Worm (Caenorhabditis elegans) whole organism, young adult: ENCODE measurements around the gene srw-87.
A peak's percentile ranks its signal among the peaks of the same experiment; 100 is the strongest.

Experiments
- B0019.2 ChIP-seq: fragments of 200-800 bp; sonication (Bioruptor generic); conservative IDR thresholded peaks from 2 replicates; pipeline ENCODE4 v1.3.6; 2022; ENCODE audit warnings: missing genetic modification reagents, missing genetic modification characterization, missing compliant biosample characterization
- F39B2.1 ChIP-seq: fragments of 200-800 bp; sonication (Bioruptor generic); IDR thresholded peaks from 2 replicates; pipeline ENCODE4 v1.3.6; 2022; ENCODE audit warnings: missing genetic modification reagents, missing genetic modification characterization, missing compliant biosample characterization
- F57A8.1 ChIP-seq: fragments of 200-800 bp; sonication (Bioruptor generic); optimal IDR thresholded peaks from 2 replicates; lab custom pipeline; 2018; ENCODE audit warnings: mild to moderate bottlenecking, missing genetic modification characterization, moderate library complexity, missing compliant biosample characterization
- F57C9.4 ChIP-seq: sonication (generic microtip); optimal IDR thresholded peaks from 2 replicates; lab custom pipeline; 2017; ENCODE audit warnings: mild to moderate bottlenecking, missing genetic modification characterization, missing compliant biosample characterization
- K12H6.12 ChIP-seq: fragments of 200-800 bp; sonication (Bioruptor generic); optimal IDR thresholded peaks from 2 replicates; lab custom pipeline; 2018; ENCODE audit warnings: mild to moderate bottlenecking, missing genetic modification characterization, missing compliant biosample characterization
- Y53F4B.3 ChIP-seq: fragments of 200-800 bp; sonication (Bioruptor generic); IDR thresholded peaks from 2 replicates; pipeline ENCODE4 v1.3.6; 2022; ENCODE audit warnings: missing genetic modification reagents, missing genetic modification characterization, missing compliant biosample characterization
- Y53G8AR.9 ChIP-seq: fragments of 200-800 bp; sonication (Bioruptor generic); conservative IDR thresholded peaks from 2 replicates; pipeline ENCODE4 v1.3.6; 2022; ENCODE audit warnings: missing genetic modification reagents, missing genetic modification characterization, missing compliant biosample characterization
- Y56A3A.18 ChIP-seq: fragments of 200-800 bp; sonication (Bioruptor generic); IDR thresholded peaks from 2 replicates; pipeline ENCODE4 v1.3.6; 2022; ENCODE audit warnings: missing genetic modification reagents, missing genetic modification characterization, missing compliant biosample characterization
- atf-7 ChIP-seq: sonication (generic microtip); optimal IDR thresholded peaks from 2 replicates; lab custom pipeline; 2017; ENCODE audit warnings: mild to moderate bottlenecking, missing genetic modification characterization, missing compliant biosample characterization
- attf-6 ChIP-seq: fragments of 200-800 bp; sonication (Bioruptor generic); IDR thresholded peaks from 2 replicates; pipeline ENCODE4 v1.3.6; 2022; ENCODE audit warnings: missing genetic modification reagents, missing genetic modification characterization, missing compliant biosample characterization
- bed-2 ChIP-seq: fragments of 200-800 bp; sonication (Bioruptor generic); IDR thresholded peaks from 2 replicates; pipeline ENCODE4 v1.3.6; 2022; ENCODE audit warnings: missing genetic modification reagents, missing genetic modification characterization, missing compliant biosample characterization
- ceh-40 ChIP-seq: fragments of 200-800 bp; sonication (Bioruptor generic); IDR thresholded peaks from 2 replicates; pipeline ENCODE4 v1.3.6; 2022; ENCODE audit warnings: missing genetic modification characterization, missing compliant biosample characterization
- ceh-58 ChIP-seq: fragments of 200-800 bp; sonication (Bioruptor generic); IDR thresholded peaks from 2 replicates; pipeline ENCODE4 v1.3.6; 2022; ENCODE audit warnings: missing genetic modification characterization, missing compliant biosample characterization
- die-1 ChIP-seq: sonication (generic microtip); optimal IDR thresholded peaks from 2 replicates; lab custom pipeline; 2016; ENCODE audit warnings: missing genotype, mild to moderate bottlenecking, missing genetic modification characterization, missing compliant biosample characterization
- dox-1 ChIP-seq: fragments of 200-800 bp; sonication (Bioruptor generic); IDR thresholded peaks from 2 replicates; pipeline ENCODE4 v1.3.6; 2022; ENCODE audit warnings: missing genetic modification reagents, missing genetic modification characterization, missing compliant biosample characterization
- ekl-4 ChIP-seq: fragments of 200-800 bp; sonication (Bioruptor generic); IDR thresholded peaks from 2 replicates; pipeline ENCODE4 v1.3.6; 2022; ENCODE audit warnings: missing genetic modification reagents, missing genetic modification characterization, missing compliant biosample characterization
- hlh-12 ChIP-seq: sonication (generic microtip); optimal IDR thresholded peaks from 2 replicates; lab custom pipeline; 2016; ENCODE audit warnings: missing genetic modification characterization, missing compliant biosample characterization
- hlh-26 ChIP-seq: fragments of 200-800 bp; sonication (Bioruptor generic); conservative IDR thresholded peaks from 2 replicates; pipeline ENCODE4 v1.3.6; 2022; ENCODE audit warnings: missing genetic modification reagents, missing genetic modification characterization, missing compliant biosample characterization
- lsl-1 ChIP-seq: fragments of 200-800 bp; sonication (Bioruptor generic); optimal IDR thresholded peaks from 2 replicates; lab custom pipeline; 2018; ENCODE audit warnings: mild to moderate bottlenecking, missing genetic modification characterization, moderate library complexity, missing compliant biosample characterization
- madf-10 ChIP-seq: sonication (generic microtip); optimal IDR thresholded peaks from 2 replicates; lab custom pipeline; 2016; ENCODE audit warnings: mild to moderate bottlenecking, missing genetic modification characterization, missing compliant biosample characterization
- mcd-1 ChIP-seq: fragments of 200-800 bp; sonication (Bioruptor generic); IDR thresholded peaks from 2 replicates; pipeline ENCODE4 v1.3.6; 2022; ENCODE audit warnings: missing genetic modification reagents, missing genetic modification characterization, missing compliant biosample characterization
- nfyb-1 ChIP-seq: fragments of 200-800 bp; sonication (Bioruptor generic); IDR thresholded peaks from 2 replicates; pipeline ENCODE4 v1.3.6; 2022; ENCODE audit warnings: missing genetic modification reagents, missing genetic modification characterization, missing compliant biosample characterization
- nhr-179 ChIP-seq: sonication (generic microtip); optimal IDR thresholded peaks from 2 replicates; lab custom pipeline; 2016; ENCODE audit warnings: mild to moderate bottlenecking, missing genetic modification characterization, missing compliant biosample characterization
- nhr-27 ChIP-seq: fragments of 200-800 bp; sonication (Bioruptor generic); optimal IDR thresholded peaks from 2 replicates; lab custom pipeline; 2018; ENCODE audit warnings: mild to moderate bottlenecking, missing genetic modification characterization, moderate library complexity, missing compliant biosample characterization
- rcor-1 ChIP-seq: fragments of 200-800 bp; sonication (Bioruptor generic); IDR thresholded peaks from 2 replicates; pipeline ENCODE4 v1.3.6; 2022; ENCODE audit warnings: missing genetic modification reagents, missing genetic modification characterization, missing compliant biosample characterization
- snpc-3.4 ChIP-seq: sonication (generic microtip); optimal IDR thresholded peaks from 2 replicates; lab custom pipeline; 2017; ENCODE audit warnings: missing genetic modification characterization, mild to moderate bottlenecking, missing compliant biosample characterization, antibody characterized with exemption, moderate library complexity, missing genotype, missing genetic modification reagents
- snpc-4 ChIP-seq, 5 experiments: fragments of 150-350 bp in 1 of 5; sonication (generic microtip) in 4 of 5; optimal IDR thresholded peaks; 2 replicates each; lab custom pipeline; 2014 to 2018; ENCODE audit warnings: missing genetic modification characterization in 5 of 5, missing biosample characterization in 3 of 5, antibody characterized with exemption in 2 of 5, mild to moderate bottlenecking in 2 of 5, missing compliant biosample characterization in 2 of 5, missing genotype in 2 of 5, moderate library complexity in 2 of 5, missing genetic modification reagents in 1 of 5
- sptf-2 ChIP-seq: fragments of 200-800 bp; sonication (Bioruptor generic); optimal IDR thresholded peaks from 2 replicates; lab custom pipeline; 2018; ENCODE audit warnings: mild to moderate bottlenecking, missing genetic modification characterization, missing compliant biosample characterization
- tlf-1 ChIP-seq: fragments of 200-800 bp; sonication (Bioruptor generic); optimal IDR thresholded peaks from 2 replicates; lab custom pipeline; 2018; ENCODE audit warnings: mild to moderate bottlenecking, missing genetic modification characterization, missing compliant biosample characterization
- ztf-25 ChIP-seq: fragments of 200-800 bp; sonication (Bioruptor generic); IDR thresholded peaks from 2 replicates; pipeline ENCODE4 v1.3.6; 2022; ENCODE audit warnings: missing genetic modification reagents, missing genetic modification characterization, missing compliant biosample characterization
- ztf-3 ChIP-seq: fragments of 200-800 bp; sonication (Bioruptor generic); optimal IDR thresholded peaks from 2 replicates; lab custom pipeline; 2018; ENCODE audit warnings: mild to moderate bottlenecking, missing genetic modification characterization, missing compliant biosample characterization

Gene srw-87

ce11 chrV:16297070-16297469 lies 39.4 kb upstream of the srw-87 start, which contains the start of gene srbc-83 (continued):
- TF ChIP-seq lsl-1, result no peak
- no peak for TF ChIP-seq bed-2 (GFP tag; lab: Robert Waterston, UW)

DNA sequence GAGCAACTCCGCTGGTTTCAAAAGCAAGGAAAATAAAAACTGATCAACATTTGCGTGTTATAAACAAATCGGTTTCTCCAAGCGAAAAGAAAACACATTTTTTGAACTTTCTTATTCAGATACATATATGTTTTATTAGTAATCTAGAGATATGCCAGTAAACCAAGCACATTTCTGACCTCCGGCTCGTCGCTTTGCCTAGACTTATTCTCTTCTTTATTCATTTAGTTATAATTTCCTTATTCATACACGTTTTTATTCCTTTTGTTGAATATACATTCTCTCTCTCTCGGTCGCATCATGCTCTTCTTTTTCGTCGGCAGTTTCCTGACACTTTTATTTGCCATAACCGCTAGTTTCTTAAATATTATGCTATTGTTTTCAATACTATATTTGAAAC lies 37.8 kb upstream of the srw-87 start, which contains the start of gene srbc-84:
srbc-84 (plus strand) TSS at position 301 of the 400 bp plus-strand sequence.
- TF ChIP-seq die-1 (tag; lab: Kevin White, UChicago), result no peak
- TF ChIP-seq hlh-12, result no peak
- no peak for TF ChIP-seq Y53G8AR.9
- no peak for TF ChIP-seq hlh-26 (GFP tag; lab: Robert Waterston, UW)
- no peak for TF ChIP-seq B0019.2
- no peak for TF ChIP-seq F39B2.1 (GFP tag; lab: Robert Waterston, UW)
- TF ChIP-seq ceh-58, result no peak
- TF ChIP-seq snpc-3.4 (tag; lab: Kevin White, UChicago), result no peak
- no peak for TF ChIP-seq nhr-27 (tag; lab: Kevin White, UChicago)

DNA sequence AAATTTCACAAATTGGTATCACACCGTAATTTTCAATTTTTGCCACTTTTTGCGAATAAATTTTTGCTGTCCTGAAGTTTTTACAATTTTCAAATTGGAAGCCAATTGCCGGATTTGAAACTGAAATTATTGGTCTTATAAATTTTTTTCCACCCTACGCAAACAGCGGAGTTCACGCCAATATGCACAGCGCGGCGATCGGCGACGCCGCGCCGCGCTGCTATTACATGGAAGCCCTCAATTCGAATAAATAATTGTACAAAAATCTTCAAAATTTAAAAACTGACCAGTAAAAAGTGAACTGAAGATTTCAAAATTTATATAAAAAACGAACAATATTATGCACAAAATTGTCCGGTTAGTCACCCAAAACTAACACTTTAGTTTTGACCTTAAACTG lies 36.6 kb upstream of the srw-87 start:
- TF ChIP-seq sptf-2 (no peak), madf-10 (tag; lab: Kevin White, UChicago) (peak; percentile 97), attf-6 (GFP tag; lab: Robert Waterston, UW) (no peak)
- TF ChIP-seq, all 124 proteins: peak for 1

ce11 chrV:16300276-16300675 lies 36.1 kb upstream of the srw-87 start, which contains the start of gene srbc-82:
Gene srbc-82 (plus strand): TSS chrV:16300576.
- no peak for TF ChIP-seq atf-7 (tag; lab: Kevin White, UChicago)
- TF ChIP-seq K12H6.12 (tag; lab: Kevin White, UChicago), result no peak
- TF ChIP-seq nfyb-1 (GFP tag; lab: Robert Waterston, UW), result no peak
- TF ChIP-seq dox-1 (GFP tag; lab: Robert Waterston, UW), result no peak

- TF ChIP-seq F57C9.4, result no peak
- no peak for TF ChIP-seq dox-1 (GFP tag; lab: Robert Waterston, UW)
- TF ChIP-seq ztf-3 (GFP tag; lab: Kevin White, UChicago), result no peak
- TF ChIP-seq snpc-4 (GFP tag; optimal IDR thresholded peaks at IDR 0.05; lab: Kevin White, UChicago), result no peak
- peak in 2 of 4 experiments; percentile 14 to 41 for TF ChIP-seq snpc-4 (tag; optimal IDR thresholded peaks at IDR 0.05; lab: Kevin White, UChicago)
- TF ChIP-seq ceh-40 (GFP tag; lab: Robert Waterston, UW), result no peak
Measured at ce11 chrV:16302439-16302838, 34.0 kb upstream of the srw-87 start, which contains the start of the genes C31A11.13 and oac-6. Gene C31A11.13 (minus strand): TSS chrV:16302551. Gene oac-6 (plus strand): TSS chrV:16302717.

DNA sequence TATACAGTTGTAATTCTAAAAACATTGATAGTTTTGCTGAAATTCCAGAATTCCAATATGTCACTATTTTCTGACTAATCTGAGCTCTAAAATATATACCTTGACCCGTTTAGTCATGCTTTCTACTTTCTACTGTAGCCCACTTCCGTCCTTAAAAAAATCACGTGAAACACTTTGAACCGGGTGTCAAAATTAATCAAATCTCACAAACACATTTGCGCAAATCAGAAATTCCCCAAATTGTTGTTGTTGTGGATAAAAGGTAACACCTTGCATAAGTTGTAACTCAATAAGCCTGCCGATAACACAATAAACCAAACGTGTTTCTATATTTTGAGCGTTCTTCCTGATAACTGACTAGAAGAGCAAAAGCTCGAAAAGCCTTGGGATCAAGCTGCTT lies 29.2 kb upstream of the srw-87 start, which contains the start of gene srxa-7:
srxa-7 (plus strand) TSS at position 301 of the 400 bp plus-strand sequence.
- TF ChIP-seq nhr-179 (tag; lab: Kevin White, UChicago) (no peak), Y56A3A.18 (no peak), ekl-4 (GFP tag; lab: Robert Waterston, UW) (no peak), F57A8.1 (GFP tag; lab: Kevin White, UChicago) (no peak), rcor-1 (no peak), atf-7 (tag; lab: Kevin White, UChicago) (no peak), tlf-1 (no peak), mcd-1 (no peak), Y53F4B.3 (no peak), ztf-3 (GFP tag; lab: Kevin White, UChicago) (no peak), lsl-1 (no peak), ztf-25 (no peak)
- TF ChIP-seq, all 124 proteins: peak for 0
